Worm (Caenorhabditis elegans) whole organism, L3 larva: ENCODE data around the gene sul-2.

Experiments used
- ZK546.5 ChIP-seq: sonication (generic microtip); optimal IDR thresholded peaks from 2 replicates; lab custom pipeline; 2017; ENCODE audit warnings: missing biosample characterization, missing genetic modification characterization
- ceh-28 ChIP-seq: fragments of 150-350 bp; optimal IDR thresholded peaks from 2 replicates; lab custom pipeline; 2014; ENCODE audit warnings: missing biosample characterization, missing genetic modification reagents, missing genetic modification characterization
- elt-1 ChIP-seq: fragments of 150-350 bp; optimal IDR thresholded peaks from 2 replicates; lab custom pipeline; 2014; ENCODE audit warnings: missing biosample characterization, missing genetic modification characterization
- elt-2 ChIP-seq: sonication (generic microtip); optimal IDR thresholded peaks from 2 replicates; lab custom pipeline; 2016; ENCODE audit warnings: missing genetic modification reagents, mild to moderate bottlenecking, missing genetic modification characterization, missing compliant biosample characterization
- elt-3 ChIP-seq, 3 experiments: fragments of 150-350 bp in 1 of 3; sonication (generic microtip) in 2 of 3; optimal IDR thresholded peaks; 2 replicates in 2 of 3; 4 replicates in 1 of 3; lab custom pipeline; 2014 to 2017; ENCODE audit warnings: missing biosample characterization in 3 of 3, missing genetic modification characterization in 3 of 3
- fkh-10 ChIP-seq: sonication (generic microtip); optimal IDR thresholded peaks from 2 replicates; lab custom pipeline; 2017; ENCODE audit warnings: missing biosample characterization, missing genetic modification reagents, missing genetic modification characterization
- lin-15B ChIP-seq: fragments of 150-350 bp; optimal IDR thresholded peaks from 2 replicates; lab custom pipeline; 2014; ENCODE audit warnings: missing biosample characterization, missing genetic modification characterization
- lsy-12 ChIP-seq: sonication (generic microtip); optimal IDR thresholded peaks from 2 replicates; lab custom pipeline; 2016; ENCODE audit warnings: mild to moderate bottlenecking, missing genetic modification characterization, missing compliant biosample characterization
- nhr-237 ChIP-seq: fragments of 150-350 bp; optimal IDR thresholded peaks from 2 replicates; lab custom pipeline; 2014; ENCODE audit warnings: missing biosample characterization, missing genetic modification characterization
- nhr-25 ChIP-seq: sonication (generic microtip); optimal IDR thresholded peaks from 2 replicates; lab custom pipeline; 2017; ENCODE audit warnings: missing biosample characterization, missing genetic modification characterization
- nhr-76 ChIP-seq: fragments of 150-350 bp; sonication (generic microtip); optimal IDR thresholded peaks from 5 replicates; lab custom pipeline; 2014; ENCODE audit warnings: missing biosample characterization, missing genetic modification characterization
- sea-2 ChIP-seq: fragments of 150-350 bp; sonication (generic microtip); optimal IDR thresholded peaks from 4 replicates; lab custom pipeline; 2014; ENCODE audit warnings: missing biosample characterization, missing genetic modification reagents, missing genetic modification characterization
- snpc-4 ChIP-seq: fragments of 150-350 bp; optimal IDR thresholded peaks from 2 replicates; lab custom pipeline; 2014; ENCODE audit warnings: missing biosample characterization, missing genetic modification characterization
- unc-62 ChIP-seq: fragments of 150-350 bp; sonication (generic microtip); optimal IDR thresholded peaks from 4 replicates; lab custom pipeline; 2014; ENCODE audit warnings: missing biosample characterization, missing genetic modification reagents, missing genetic modification characterization

ce11 chrV:8130812-8131211 lies 26.7 kb upstream of the sul-2 start:
- TF ChIP-seq snpc-4 (tag; lab: Kevin White, UChicago) (no peak), nhr-25 (tag; lab: Kevin White, UChicago) (no peak), elt-3 (tag; optimal IDR thresholded peaks at IDR 0.05; lab: Kevin White, UChicago) (no peak), nhr-237 (tag; lab: Kevin White, UChicago) (no peak), ceh-28 (tag; lab: Kevin White, UChicago) (no peak), fkh-10 (GFP tag; lab: Kevin White, UChicago) (no peak), unc-62 (GFP tag; lab: Kevin White, UChicago) (no peak), ZK546.5 (no peak), elt-1 (tag; lab: Kevin White, UChicago) (no peak), lsy-12 (tag; lab: Kevin White, UChicago) (no peak), lin-15B (tag; lab: Kevin White, UChicago) (no peak), sea-2 (GFP tag; lab: Kevin White, UChicago) (no peak), nhr-76 (tag; lab: Kevin White, UChicago) (no peak), elt-2 (no peak)
